Fruit fly (Drosophila melanogaster): ENCODE data around the gene myd.

myd gene

DNA sequence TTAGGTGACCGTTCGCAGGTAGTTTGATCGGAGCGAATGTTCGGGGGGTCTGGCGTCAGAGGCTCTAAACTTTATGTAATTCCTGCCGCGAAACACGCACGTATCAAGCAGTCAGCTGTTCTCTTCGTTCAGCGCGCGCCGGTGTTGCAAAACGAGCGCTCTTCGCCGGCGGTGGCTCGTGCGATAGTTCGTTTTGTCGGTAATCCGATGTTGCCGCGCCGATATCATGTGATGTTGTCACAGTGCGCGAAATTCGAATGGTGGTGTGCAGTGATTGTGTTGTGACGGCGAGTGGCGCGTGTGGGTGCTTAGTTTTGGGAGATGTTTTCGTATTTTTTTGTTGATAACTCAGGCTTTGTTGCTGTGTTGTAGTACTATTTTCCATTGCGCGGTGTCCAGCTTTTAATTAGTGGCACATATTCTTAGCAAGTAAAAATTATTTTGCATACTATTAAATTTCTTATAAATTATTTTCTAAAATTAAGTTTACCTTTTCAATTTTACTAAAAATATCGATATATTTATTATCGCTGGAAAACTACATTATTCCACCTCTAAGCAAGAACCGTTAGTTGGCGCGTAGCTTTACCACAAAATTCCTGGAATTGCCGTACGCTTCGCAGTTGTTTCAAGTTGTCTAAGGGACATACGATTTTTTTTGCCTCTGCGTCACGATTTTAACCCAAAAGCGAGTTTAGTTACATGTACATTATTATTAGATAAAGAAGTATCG is 23.6 kb upstream of the myd start, which contains the start of gene nanos (continued):
- TF ChIP-seq cad (GFP tag; optimal IDR thresholded peaks at IDR 0.05) (no peak), CG9215 (GFP tag; IDR thresholded peaks at IDR 0.05) (peak; percentile 59), cwo (GFP tag; optimal IDR thresholded peaks at IDR 0.05) (peak; percentile 14), corto (GFP tag; optimal IDR thresholded peaks at IDR 0.05) (no peak), tx (GFP tag; optimal IDR thresholded peaks at IDR 0.05) (peak; percentile 55), Six4 (GFP tag; optimal IDR thresholded peaks at IDR 0.05) (peak; percentile 31), Atf-2 (GFP tag; optimal IDR thresholded peaks at IDR 0.05) (no peak), sim (GFP tag; IDR thresholded peaks at IDR 0.05) (no peak), CG2199 (GFP tag; IDR thresholded peaks at IDR 0.05) (no peak), Spps (tag; optimal IDR thresholded peaks at IDR 0.05) (no peak), CG8290 (GFP tag; optimal IDR thresholded peaks at IDR 0.05) (peak; percentile 69), CG8290 (tag; optimal IDR thresholded peaks at IDR 0.05) (peak in 1 of 2 experiments; percentile 90), CG12769 (tag; optimal IDR thresholded peaks at IDR 0.05) (peak; percentile 57), p53 (GFP tag; optimal IDR thresholded peaks at IDR 0.05) (peak; percentile 51), CG9876 (GFP tag; optimal IDR thresholded peaks at IDR 0.05) (peak; percentile 58), ac (GFP tag; optimal IDR thresholded peaks at IDR 0.05) (no peak), sna (GFP tag; IDR thresholded peaks at IDR 0.05; ENCODE audit: partially characterized antibody) (peak; percentile 98), CG15269 (tag; optimal IDR thresholded peaks at IDR 0.05) (peak; percentile 24), CG8944 (GFP tag; optimal IDR thresholded peaks at IDR 0.05) (peak; percentile 56), CG8924 (tag; optimal IDR thresholded peaks at IDR 0.05) (peak; percentile 21), Ravus (GFP tag; IDR thresholded peaks at IDR 0.05) (no peak), BtbVII (GFP tag; optimal IDR thresholded peaks at IDR 0.05) (no peak), CG14710 (tag; optimal IDR thresholded peaks at IDR 0.05) (peak; percentile 79), abd-A (tag; optimal IDR thresholded peaks at IDR 0.05) (no peak), CG6272 (GFP tag; IDR thresholded peaks at IDR 0.05) (peak; percentile 71), CG14441 (GFP tag; IDR thresholded peaks at IDR 0.05) (peak; percentile 64), CG3407 (GFP tag; optimal IDR thresholded peaks at IDR 0.05) (no peak), NC2β (GFP tag; optimal IDR thresholded peaks at IDR 0.05) (peak; percentile 56), ham (GFP tag; IDR thresholded peaks at IDR 0.05) (0 out of 2 replicates have a peak, but pooled peaks have one; percentile 18), dpn (GFP tag; optimal IDR thresholded peaks at IDR 0.05) (peak; percentile 75 to 77), CG33213 (GFP tag; optimal IDR thresholded peaks at IDR 0.05) (peak; percentile 69), CG10147 (GFP tag; optimal IDR thresholded peaks at IDR 0.05) (peak; percentile 48), Bgb (GFP tag; IDR thresholded peaks at IDR 0.05; ENCODE audit: partially characterized antibody) (peak; percentile 100), nom (GFP tag; optimal IDR thresholded peaks at IDR 0.05) (no peak), CG12744 (GFP tag; optimal IDR thresholded peaks at IDR 0.05) (peak; percentile 34), Neu2 (GFP tag; optimal IDR thresholded peaks at IDR 0.05; ENCODE audit: borderline replicate concordance) (no peak), CG16813 (GFP tag; IDR thresholded peaks at IDR 0.05; ENCODE audit: partially characterized antibody) (peak; percentile 99), Trl (optimal IDR thresholded peaks at IDR 0.05) (no peak), Trl (GFP tag; optimal IDR thresholded peaks at IDR 0.05) (peak; percentile 71), CG10366 (GFP tag; IDR thresholded peaks at IDR 0.05) (peak; percentile 58), CG1832 (GFP tag; optimal IDR thresholded peaks at IDR 0.05) (no peak), zen (tag; optimal IDR thresholded peaks at IDR 0.05) (peak; percentile 27), Meics (GFP tag; optimal IDR thresholded peaks at IDR 0.05) (peak; percentile 49), CG16815 (GFP tag; optimal IDR thresholded peaks at IDR 0.05) (peak; percentile 36), amos (GFP tag; IDR thresholded peaks at IDR 0.05; ENCODE audit: partially characterized antibody) (peak; percentile 100), HLH3B (GFP tag; IDR thresholded peaks at IDR 0.05) (peak; percentile 49; the same call in 1 of the 2 replicates), zfh1 (GFP tag; IDR thresholded peaks at IDR 0.05) (peak; percentile 74), sqz (GFP tag; optimal IDR thresholded peaks at IDR 0.05) (no peak), CG32767 (GFP tag; IDR thresholded peaks at IDR 0.05) (no peak), grau (tag; optimal IDR thresholded peaks at IDR 0.05) (peak; percentile 51)
